Fruit fly (Drosophila melanogaster) whole organism: ENCODE measurements around the gene CG13376.

Experiments used
- Dll ChIP-seq: fragments of >200 bp; optimal IDR thresholded peaks from 2 replicates; lab custom pipeline; 2017
- pan ChIP-seq: fragments of >200 bp; optimal IDR thresholded peaks from 2 replicates; lab custom pipeline; 2017
- usp ChIP-seq: fragments of >200 bp; optimal IDR thresholded peaks from 2 replicates; lab custom pipeline; 2017; ENCODE audit warnings: missing biosample characterization, missing genetic modification characterization, mixed read lengths

DNA sequence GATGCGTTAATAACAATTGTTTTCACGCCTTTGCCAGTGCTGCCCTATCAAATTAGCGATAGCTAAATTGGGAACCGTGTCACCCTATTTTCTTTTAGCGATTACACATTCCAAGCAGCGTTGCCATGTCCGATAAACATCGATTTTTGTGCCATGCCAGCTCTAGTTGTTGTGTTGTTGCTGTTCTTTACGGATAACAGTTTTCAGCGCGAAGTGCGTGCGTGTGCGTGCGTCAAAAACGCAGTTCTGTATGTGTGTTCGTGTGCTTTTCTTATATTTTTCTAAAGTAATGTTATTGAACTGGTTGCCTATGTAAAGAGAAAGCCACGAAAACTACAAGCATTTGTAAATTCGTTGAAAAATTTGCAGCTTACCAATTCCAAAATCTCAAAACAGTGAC is 21.0 kb downstream of the CG13376 start, which contains the start of the genes CG3038 and G9a:
- TF ChIP-seq pan (lab: Kevin White, UChicago) (no peak), usp (no peak), Dll (lab: Kevin White, UChicago) (no peak)
